Worm (Caenorhabditis elegans) whole organism, L4/young adult: ENCODE data around the gene srbc-38.

ENCODE experiments used
- W03F9.2 ChIP-seq: fragments of 150-350 bp; optimal IDR thresholded peaks from 2 replicates; lab custom pipeline; 2014; ENCODE audit warnings: missing biosample characterization, missing genetic modification characterization
- dao-5 ChIP-seq: sonication (generic microtip); optimal IDR thresholded peaks from 2 replicates; lab custom pipeline; 2016; ENCODE audit warnings: missing genotype, missing genetic modification characterization, moderate library complexity, missing compliant biosample characterization
- him-1 ChIP-seq: sonication (generic microtip); optimal IDR thresholded peaks from 2 replicates; lab custom pipeline; 2016; ENCODE audit warnings: missing genotype, missing genetic modification reagents, missing genetic modification characterization, missing compliant biosample characterization

srbc-38 gene

DNA sequence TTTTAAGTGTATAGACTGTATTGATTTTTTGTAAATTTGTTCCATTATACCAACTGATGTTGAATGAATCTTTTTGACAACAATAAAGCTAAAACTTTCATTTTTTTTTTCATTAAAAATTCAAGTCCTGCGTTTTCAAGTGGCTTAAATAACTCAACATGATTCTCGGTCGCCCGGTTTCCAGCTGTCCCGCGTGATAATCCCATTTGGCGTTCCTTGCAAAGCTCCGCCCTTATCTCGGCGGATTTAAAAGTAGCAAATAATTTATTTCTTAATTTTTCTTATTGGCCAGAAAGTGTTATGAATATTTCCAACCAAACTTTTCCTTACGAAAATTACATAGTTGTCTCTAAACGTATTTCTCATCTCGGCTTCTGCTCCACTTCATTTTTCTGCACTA is 49.2 kb downstream of the srbc-38 start, which contains the start of gene str-20:
Gene str-20, plus strand, starts transcription at position 301 of the 400 bp plus-strand sequence.
- TF ChIP-seq dao-5 (tag; lab: Kevin White, UChicago), result no peak
- TF ChIP-seq him-1 (tag; lab: Kevin White, UChicago), result no peak
- TF ChIP-seq W03F9.2 (tag; lab: Kevin White, UChicago), result no peak
